Worm (Caenorhabditis elegans) whole organism, early embryonic: ENCODE measurements around the gene mrpl-1.

Experiments
- B0310.2 ChIP-seq: sonication (generic microtip); optimal IDR thresholded peaks from 2 replicates; lab custom pipeline; 2016; ENCODE audit warnings: mild to moderate bottlenecking, missing genetic modification characterization, missing compliant biosample characterization
- F13C5.2 ChIP-seq: sonication (generic microtip); optimal IDR thresholded peaks from 2 replicates; lab custom pipeline; 2017; ENCODE audit warnings: mild to moderate bottlenecking, missing genetic modification characterization, inconsistent platforms, missing compliant biosample characterization
- aly-1 ChIP-seq: sonication (generic microtip); optimal IDR thresholded peaks from 2 replicates; lab custom pipeline; 2016; ENCODE audit warnings: missing genetic modification characterization, missing compliant biosample characterization
- ama-1 ChIP-seq: fragments of 150-350 bp; optimal IDR thresholded peaks from 2 replicates; lab custom pipeline; 2014
- ceh-13 ChIP-seq: fragments of 200-800 bp; sonication (Bioruptor generic); optimal IDR thresholded peaks from 2 replicates; lab custom pipeline; 2018; ENCODE audit warnings: mild to moderate bottlenecking, missing genetic modification characterization, missing compliant biosample characterization
- ceh-36 ChIP-seq: sonication (generic microtip); optimal IDR thresholded peaks from 2 replicates; lab custom pipeline; 2016; ENCODE audit warnings: missing genetic modification characterization, inconsistent platforms, missing compliant biosample characterization
- ets-7 ChIP-seq: sonication (generic microtip); optimal IDR thresholded peaks from 2 replicates; lab custom pipeline; 2016; ENCODE audit warnings: missing genotype, missing genetic modification characterization, missing compliant biosample characterization
- flt-1 ChIP-seq: fragments of 200-800 bp; sonication (Bioruptor generic); IDR thresholded peaks from 2 replicates; pipeline ENCODE4 v1.3.6; 2022; ENCODE audit warnings: missing genetic modification characterization, missing compliant biosample characterization
- hmbx-1 ChIP-seq: sonication (generic microtip); optimal IDR thresholded peaks from 2 replicates; lab custom pipeline; 2016; ENCODE audit warnings: mild to moderate bottlenecking, missing genetic modification characterization, missing compliant biosample characterization
- hmg-4 ChIP-seq: fragments of 200-800 bp; sonication (Bioruptor generic); optimal IDR thresholded peaks from 2 replicates; lab custom pipeline; 2018; ENCODE audit warnings: mild to moderate bottlenecking, missing genetic modification characterization, missing compliant biosample characterization
- hnd-1 ChIP-seq: sonication (generic microtip); optimal IDR thresholded peaks from 2 replicates; lab custom pipeline; 2016; ENCODE audit warnings: missing genetic modification characterization, missing compliant biosample characterization
- pes-1 ChIP-seq: fragments of 200-800 bp; sonication (Bioruptor generic); IDR thresholded peaks from 2 replicates; pipeline ENCODE4 v1.3.6; 2022; ENCODE audit warnings: missing genetic modification reagents, missing genetic modification characterization, missing compliant biosample characterization
- scrt-1 ChIP-seq: fragments of 200-800 bp; sonication (Bioruptor generic); IDR thresholded peaks from 2 replicates; pipeline ENCODE4 v1.3.6; 2022; ENCODE audit warnings: missing genetic modification characterization, missing compliant biosample characterization
- sea-1 ChIP-seq: fragments of 200-800 bp; sonication (Bioruptor generic); conservative IDR thresholded peaks from 2 replicates; pipeline ENCODE4 v1.3.6; 2022; ENCODE audit warnings: missing genetic modification characterization, missing compliant biosample characterization
- tbx-11 ChIP-seq: fragments of 200-800 bp; sonication (Bioruptor generic); IDR thresholded peaks from 2 replicates; pipeline ENCODE4 v1.3.6; 2022; ENCODE audit warnings: missing genetic modification characterization, missing compliant biosample characterization
- tbx-37 ChIP-seq: fragments of 200-800 bp; sonication (Bioruptor generic); conservative IDR thresholded peaks from 2 replicates; pipeline ENCODE4 v1.3.6; 2022; ENCODE audit warnings: missing genetic modification reagents, missing genetic modification characterization, missing compliant biosample characterization
- tra-4 ChIP-seq: sonication (generic microtip); optimal IDR thresholded peaks from 2 replicates; lab custom pipeline; 2017; ENCODE audit warnings: missing genetic modification characterization, missing compliant biosample characterization

The mrpl-1 gene

ce11 chrIV:7734173-7734572, 24.7 kb upstream of the mrpl-1 start:
- TF ChIP-seq scrt-1 (no peak), ets-7 (tag; lab: Kevin White, UChicago) (no peak), hnd-1 (no peak), hmg-4 (GFP tag; lab: Kevin White, UChicago) (no peak), ceh-13 (no peak), hmbx-1 (tag; lab: Kevin White, UChicago) (no peak), tbx-37 (GFP tag; lab: Robert Waterston, UW) (no peak), pes-1 (GFP tag; lab: Robert Waterston, UW) (no peak), flt-1 (no peak), aly-1 (tag; lab: Kevin White, UChicago) (no peak), ceh-36 (tag; lab: Kevin White, UChicago) (no peak), tra-4 (no peak), ama-1 (lab: Kevin White, UChicago) (no peak)

- no peak for TF ChIP-seq tra-4
Measured at ce11 chrIV:7731960-7732359, 22.5 kb upstream of the mrpl-1 start, which contains the start of the genes C50F7.9 and C50F7.3. C50F7.9 (minus strand) TSS chrIV:7732060. C50F7.3 (plus strand) TSS chrIV:7732329.

ce11 chrIV:7728402-7728963, 19.0 kb upstream of the mrpl-1 start, which contains the start of gene sucg-1:
sucg-1 (plus strand) TSS chrIV:7728913.
- TF ChIP-seq hmbx-1 (tag; lab: Kevin White, UChicago) (no peak), tra-4 (no peak), ceh-36 (tag; lab: Kevin White, UChicago) (no peak), B0310.2 (tag; lab: Kevin White, UChicago) (no peak), sea-1 (GFP tag; lab: Robert Waterston, UW) (no peak)

ce11 chrIV:7727258-7727657, 17.8 kb upstream of the mrpl-1 start:
- TF ChIP-seq flt-1 (no peak), pes-1 (GFP tag; lab: Robert Waterston, UW) (no peak), tra-4 (no peak), aly-1 (tag; lab: Kevin White, UChicago) (no peak), sea-1 (GFP tag; lab: Robert Waterston, UW) (no peak), tbx-11 (no peak), tbx-37 (GFP tag; lab: Robert Waterston, UW) (no peak), B0310.2 (tag; lab: Kevin White, UChicago) (no peak), F13C5.2 (tag; lab: Kevin White, UChicago) (no peak), hnd-1 (no peak)

ce11 chrIV:7726325-7726724, 16.8 kb upstream of the mrpl-1 start, which contains the start of gene C50F7.5:
C50F7.5 (plus strand) TSS chrIV:7726719.
- TF ChIP-seq flt-1 (no peak), scrt-1 (no peak), tbx-37 (GFP tag; lab: Robert Waterston, UW) (no peak), tra-4 (no peak), aly-1 (tag; lab: Kevin White, UChicago) (no peak), sea-1 (GFP tag; lab: Robert Waterston, UW) (no peak), B0310.2 (tag; lab: Kevin White, UChicago) (no peak), hnd-1 (no peak)

ce11 chrIV:7724912-7725311, 15.4 kb upstream of the mrpl-1 start:
- no peak for TF ChIP-seq aly-1 (tag; lab: Kevin White, UChicago)
- no peak for TF ChIP-seq pes-1 (GFP tag; lab: Robert Waterston, UW)
- TF ChIP-seq scrt-1 = no peak
- no peak for TF ChIP-seq hmg-4 (GFP tag; lab: Kevin White, UChicago)
- TF ChIP-seq ceh-13 = no peak
- TF ChIP-seq hmbx-1 (tag; lab: Kevin White, UChicago) = no peak
- no peak for TF ChIP-seq ceh-36 (tag; lab: Kevin White, UChicago)
- TF ChIP-seq sea-1 (GFP tag; lab: Robert Waterston, UW) = no peak

ce11 chrIV:7723555-7723954, 14.1 kb upstream of the mrpl-1 start:
- TF ChIP-seq tbx-11 (no peak), hmg-4 (GFP tag; lab: Kevin White, UChicago) (no peak), hnd-1 (no peak), pes-1 (GFP tag; lab: Robert Waterston, UW) (no peak), scrt-1 (no peak), ceh-13 (no peak), flt-1 (no peak), tbx-37 (GFP tag; lab: Robert Waterston, UW) (no peak), tra-4 (no peak), sea-1 (GFP tag; lab: Robert Waterston, UW) (no peak), ets-7 (tag; lab: Kevin White, UChicago) (no peak)

- TF ChIP-seq ama-1 (lab: Kevin White, UChicago) (no peak), tbx-37 (GFP tag; lab: Robert Waterston, UW) (no peak), hmg-4 (GFP tag; lab: Kevin White, UChicago) (no peak), sea-1 (GFP tag; lab: Robert Waterston, UW) (no peak), hmbx-1 (tag; lab: Kevin White, UChicago) (no peak), pes-1 (GFP tag; lab: Robert Waterston, UW) (no peak), hnd-1 (no peak), flt-1 (no peak)
Measured at ce11 chrIV:7722806-7723205, 13.3 kb upstream of the mrpl-1 start, which contains the start of gene C50F7.6. C50F7.6 (minus strand) TSS chrIV:7723199.

- TF ChIP-seq tra-4 (no peak), pes-1 (GFP tag; lab: Robert Waterston, UW) (no peak), B0310.2 (tag; lab: Kevin White, UChicago) (no peak), hmg-4 (GFP tag; lab: Kevin White, UChicago) (no peak), F13C5.2 (tag; lab: Kevin White, UChicago) (no peak), ets-7 (tag; lab: Kevin White, UChicago) (no peak), ama-1 (lab: Kevin White, UChicago) (no peak), aly-1 (tag; lab: Kevin White, UChicago) (no peak), ceh-36 (tag; lab: Kevin White, UChicago) (no peak), ceh-13 (no peak), tbx-37 (GFP tag; lab: Robert Waterston, UW) (no peak), hmbx-1 (tag; lab: Kevin White, UChicago) (no peak), scrt-1 (no peak), flt-1 (no peak), tbx-11 (no peak), hnd-1 (no peak), sea-1 (GFP tag; lab: Robert Waterston, UW) (no peak)
Measured at ce11 chrIV:7717916-7718315, 8.4 kb upstream of the mrpl-1 start, which contains the start of gene F33D4.6. F33D4.6 (minus strand) TSS chrIV:7718016.
